Worm (Caenorhabditis elegans): ENCODE results near the gene cest-16.

Gene cest-16

DNA sequence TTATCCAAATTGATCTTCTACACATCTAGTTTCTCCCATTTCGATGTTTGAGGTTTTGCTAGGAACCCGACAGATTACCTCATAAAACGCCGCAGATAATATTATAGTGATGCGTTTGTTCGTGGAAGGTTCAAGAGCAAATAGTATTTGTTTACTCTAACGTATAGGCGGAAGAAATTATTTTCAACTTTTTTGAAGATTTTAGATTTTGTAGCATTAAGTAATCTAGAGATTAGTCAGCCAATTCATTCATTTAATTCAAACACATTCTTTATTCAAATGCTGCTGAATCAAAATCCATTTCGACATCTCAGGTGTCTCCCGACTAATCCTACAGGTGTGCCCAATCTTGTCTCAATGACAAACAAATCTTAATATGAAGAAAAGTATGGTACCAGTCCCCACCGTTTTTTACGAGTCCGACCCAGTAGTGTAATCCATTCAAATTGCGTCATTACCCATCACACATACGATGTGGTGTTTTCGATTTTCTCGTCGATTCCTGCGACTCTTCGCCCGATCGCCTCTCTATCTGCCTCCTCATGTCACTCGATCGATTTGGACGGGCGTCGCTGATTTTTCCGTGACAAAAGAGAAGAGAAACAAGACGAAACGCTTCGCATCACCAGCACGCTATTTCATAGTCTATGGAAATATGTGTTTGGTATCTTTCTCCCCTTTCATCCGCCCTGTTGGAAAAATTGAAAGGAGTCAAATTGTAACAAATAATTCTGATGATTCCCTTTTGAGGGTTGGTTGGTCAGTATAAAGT, 45.7 kb upstream of the cest-16 start (continued):
- TF ChIP-seq nhr-67 (tag; optimal IDR thresholded peaks at IDR 0.05) (no peak), mdl-1 (tag; optimal IDR thresholded peaks at IDR 0.05) (peak; percentile 30), elt-1 (tag; optimal IDR thresholded peaks at IDR 0.05) (no peak)

ce11 chrX:6254671-6255031, 45.1 kb upstream of the cest-16 start:
- TF ChIP-seq ceh-9 (tag; optimal IDR thresholded peaks at IDR 0.05) (no peak), fkh-10 (GFP tag; optimal IDR thresholded peaks at IDR 0.05) (no peak), ceh-82 (tag; optimal IDR thresholded peaks at IDR 0.05) (no peak), elt-3 (tag; optimal IDR thresholded peaks at IDR 0.05) (peak in 1 of 3 experiments; percentile 38), lin-15B (tag; optimal IDR thresholded peaks at IDR 0.05) (no peak), nhr-43 (tag; optimal IDR thresholded peaks at IDR 0.05; ENCODE audit: poor library complexity, severe bottlenecking) (peak; percentile 17)

- TF ChIP-seq snpc-4 (tag; optimal IDR thresholded peaks at IDR 0.05) (peak; percentile 2), tbx-2 (tag; optimal IDR thresholded peaks at IDR 0.05) (no peak), elt-1 (tag; optimal IDR thresholded peaks at IDR 0.05) (no peak), elt-2 (tag; optimal IDR thresholded peaks at IDR 0.05) (peak; percentile 93), daf-12 (tag; optimal IDR thresholded peaks at IDR 0.05) (no peak), egl-27 (tag; optimal IDR thresholded peaks at IDR 0.05) (peak; percentile 37), nhr-23 (tag; optimal IDR thresholded peaks at IDR 0.05) (peak; percentile 62), ceh-28 (tag; optimal IDR thresholded peaks at IDR 0.05) (peak; percentile 57), lsy-12 (tag; optimal IDR thresholded peaks at IDR 0.05) (peak; percentile 51), fkh-2 (tag; optimal IDR thresholded peaks at IDR 0.05) (peak; percentile 4), sea-2 (GFP tag; optimal IDR thresholded peaks at IDR 0.05) (no peak), ama-1 (optimal IDR thresholded peaks at IDR 0.05) (peak; percentile 92), jun-1 (tag; optimal IDR thresholded peaks at IDR 0.05) (peak; percentile 92), pha-4 (tag; optimal IDR thresholded peaks at IDR 0.05) (peak; percentile 93), nhr-25 (tag; optimal IDR thresholded peaks at IDR 0.05) (peak; percentile 78), nhr-43 (tag; optimal IDR thresholded peaks at IDR 0.05; ENCODE audit: poor library complexity, severe bottlenecking) (peak; percentile 91), egl-5 (tag; optimal IDR thresholded peaks at IDR 0.05) (peak; percentile 72), ztf-4 (tag; optimal IDR thresholded peaks at IDR 0.05) (no peak), pqm-1 (tag; optimal IDR thresholded peaks at IDR 0.05) (peak; percentile 91), nfya-1 (tag; optimal IDR thresholded peaks at IDR 0.05; ENCODE audit: insufficient read depth) (peak; percentile 67), ceh-9 (tag; optimal IDR thresholded peaks at IDR 0.05) (no peak), mdl-1 (tag; optimal IDR thresholded peaks at IDR 0.05) (peak; percentile 90), lin-39 (tag; optimal IDR thresholded peaks at IDR 0.05) (peak; percentile 62)
Measured at ce11 chrX:6255561-6255960, 44.2 kb upstream of the cest-16 start.

DNA sequence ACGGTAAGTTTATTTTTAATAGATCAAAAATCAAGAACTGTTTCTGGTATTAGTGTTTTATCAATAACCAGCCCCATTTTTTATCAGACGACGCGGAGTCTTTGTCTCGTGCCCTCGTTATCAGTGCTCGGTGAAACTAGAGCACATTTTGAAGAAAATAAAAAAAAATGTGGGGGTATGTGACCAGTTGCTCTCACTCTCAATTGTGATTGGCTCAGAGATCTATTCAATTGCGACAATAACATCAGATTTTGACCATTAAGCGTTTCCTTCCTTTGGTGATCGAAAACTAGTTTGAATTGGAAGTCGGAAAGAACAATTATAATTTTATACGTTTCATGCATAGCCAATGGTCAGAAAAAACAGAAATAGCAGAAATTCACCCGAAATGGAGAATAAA, 43.3 kb upstream of the cest-16 start:
- TF ChIP-seq elt-2 (tag; optimal IDR thresholded peaks at IDR 0.05), result peak; percentile 92
- no peak for TF ChIP-seq lin-15B (tag; optimal IDR thresholded peaks at IDR 0.05)
- peak; percentile 38 for TF ChIP-seq jun-1 (tag; optimal IDR thresholded peaks at IDR 0.05)
- TF ChIP-seq nfya-1 (tag; optimal IDR thresholded peaks at IDR 0.05; ENCODE audit: insufficient read depth), result peak; percentile 52
- peak; percentile 51 for TF ChIP-seq ama-1 (optimal IDR thresholded peaks at IDR 0.05)
- no peak for TF ChIP-seq lsy-12 (tag; optimal IDR thresholded peaks at IDR 0.05)
- TF ChIP-seq pha-4 (tag; optimal IDR thresholded peaks at IDR 0.05), result peak; percentile 54
- TF ChIP-seq pqm-1 (tag; optimal IDR thresholded peaks at IDR 0.05), result peak; percentile 89

DNA sequence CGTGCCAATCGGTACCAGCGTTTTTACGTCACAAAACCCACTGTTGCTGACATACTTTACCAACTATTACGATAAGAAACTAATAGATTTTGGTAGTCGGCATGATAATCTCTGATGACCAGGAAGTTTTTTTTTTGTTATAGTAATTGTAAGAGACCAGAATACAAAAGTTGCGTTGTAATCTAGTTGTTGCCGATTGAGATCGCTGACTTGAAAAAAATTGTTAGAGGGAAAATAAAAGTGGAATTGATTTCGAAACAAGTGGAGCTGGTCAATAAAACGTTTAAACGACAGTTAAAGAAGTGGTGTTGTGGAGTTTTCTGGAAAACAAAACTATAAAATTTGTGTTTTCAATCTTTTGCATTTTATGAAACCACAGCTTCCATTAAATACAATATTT, 42.8 kb upstream of the cest-16 start:
- TF ChIP-seq nhr-11 (tag; optimal IDR thresholded peaks at IDR 0.05), result no peak
- peak; percentile 31 for TF ChIP-seq nhr-23 (tag; optimal IDR thresholded peaks at IDR 0.05)
- TF ChIP-seq fos-1 (tag; optimal IDR thresholded peaks at IDR 0.05), result no peak
- TF ChIP-seq ceh-28 (tag; optimal IDR thresholded peaks at IDR 0.05), result peak; percentile 2
- TF ChIP-seq egl-27 (tag; optimal IDR thresholded peaks at IDR 0.05), result no peak
- peak; percentile 31 for TF ChIP-seq pqm-1 (tag; optimal IDR thresholded peaks at IDR 0.05)
- TF ChIP-seq ztf-11 (tag; optimal IDR thresholded peaks at IDR 0.05), result no peak
- no peak for TF ChIP-seq mml-1 (tag; optimal IDR thresholded peaks at IDR 0.05)
